Worm (Caenorhabditis elegans) whole organism, early embryonic: Measurements from ENCODE around the gene F59B10.4.

Experiments used
- ama-1 ChIP-seq: fragments of 150-350 bp; optimal IDR thresholded peaks from 2 replicates; lab custom pipeline; 2014
- ets-7 ChIP-seq: sonication (generic microtip); optimal IDR thresholded peaks from 2 replicates; lab custom pipeline; 2016; ENCODE audit warnings: missing genotype, missing genetic modification characterization, missing compliant biosample characterization
- pes-1 ChIP-seq: fragments of 200-800 bp; sonication (Bioruptor generic); IDR thresholded peaks from 2 replicates; pipeline ENCODE4 v1.3.6; 2022; ENCODE audit warnings: missing genetic modification reagents, missing genetic modification characterization, missing compliant biosample characterization
- tbx-11 ChIP-seq: fragments of 200-800 bp; sonication (Bioruptor generic); IDR thresholded peaks from 2 replicates; pipeline ENCODE4 v1.3.6; 2022; ENCODE audit warnings: missing genetic modification characterization, missing compliant biosample characterization
- tra-4 ChIP-seq: sonication (generic microtip); optimal IDR thresholded peaks from 2 replicates; lab custom pipeline; 2017; ENCODE audit warnings: missing genetic modification characterization, missing compliant biosample characterization

DNA sequence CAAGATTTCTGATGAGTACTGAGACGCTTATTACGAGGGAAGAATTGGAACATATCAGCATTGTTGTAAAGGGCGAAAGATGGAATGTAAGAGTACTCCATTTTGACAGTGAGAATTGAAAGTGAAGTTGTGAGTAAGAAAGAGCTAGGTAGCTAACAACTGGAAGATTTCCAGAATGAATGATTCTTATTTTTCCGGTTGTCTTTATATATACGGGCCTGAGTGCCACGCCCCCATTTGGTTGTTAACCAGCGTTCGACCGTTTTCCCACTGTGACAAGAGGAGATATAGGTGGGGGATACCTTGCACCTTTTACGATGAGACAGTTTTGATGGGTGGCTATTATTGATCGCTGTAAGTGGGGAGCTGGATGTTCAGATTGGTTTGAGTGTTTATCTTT lies 47.7 kb downstream of the F59B10.4 start, which contains the start of gene ZK666.1:
- TF ChIP-seq tbx-11 (GFP tag; lab: Robert Waterston, UW) (no peak), tra-4 (no peak), pes-1 (GFP tag; lab: Robert Waterston, UW) (no peak), ama-1 (no peak), ets-7 (tag; lab: Kevin White, UChicago) (no peak)
